Fruit fly (Drosophila melanogaster) whole organism: ENCODE data around the gene ImpL2.

Experiments
- CG8478 ChIP-seq: fragments of >200 bp; optimal IDR thresholded peaks from 2 replicates; lab custom pipeline; 2018; ENCODE audit warnings: inconsistent platforms
- Dll ChIP-seq: fragments of >200 bp; optimal IDR thresholded peaks from 2 replicates; lab custom pipeline; 2017
- EcR ChIP-seq, 2 experiments: fragments of >200 bp; optimal IDR thresholded peaks; 2 replicates each; lab custom pipeline; 2017; ENCODE audit warnings: missing biosample characterization in 2 of 2, missing genetic modification characterization in 2 of 2, missing genetic modification reagents in 2 of 2
- pan ChIP-seq: fragments of >200 bp; optimal IDR thresholded peaks from 2 replicates; lab custom pipeline; 2017
- psq ChIP-seq: fragments of >200 bp; optimal IDR thresholded peaks from 2 replicates; lab custom pipeline; 2017
- usp ChIP-seq: fragments of >200 bp; optimal IDR thresholded peaks from 2 replicates; lab custom pipeline; 2017; ENCODE audit warnings: missing biosample characterization, missing genetic modification characterization, mixed read lengths

Gene ImpL2

dm6 chr3L:4204239-4204638, 31.7 kb downstream of the ImpL2 start, which contains the start of gene CG15005:
Gene CG15005 (minus strand): TSS chr3L:4204339.
- TF ChIP-seq pan (lab: Kevin White, UChicago) (no peak), usp (GFP tag; lab: Kevin White, UChicago) (no peak), CG8478 (lab: Kevin White, UChicago) (no peak), EcR (GFP tag; optimal IDR thresholded peaks at IDR 0.05; lab: Kevin White, UChicago) (no peak), Dll (lab: Kevin White, UChicago) (no peak), psq (lab: Kevin White, UChicago) (no peak)

- TF ChIP-seq Dll (lab: Kevin White, UChicago) = no peak
- no peak for TF ChIP-seq psq (lab: Kevin White, UChicago)
- TF ChIP-seq usp (GFP tag; lab: Kevin White, UChicago) = no peak
- TF ChIP-seq EcR (GFP tag; optimal IDR thresholded peaks at IDR 0.05; lab: Kevin White, UChicago) = no peak
- TF ChIP-seq pan (lab: Kevin White, UChicago) = no peak
- no peak for TF ChIP-seq CG8478 (lab: Kevin White, UChicago)
These were observed 42.0 kb downstream of the ImpL2 start, which contains the start of gene CG43367 for dm6 chr3L:4193730-4194649. Gene CG43367 (plus strand): TSS chr3L:4193993.

dm6 chr3L:4187930-4188523, 47.9 kb downstream of the ImpL2 start, which contains the start of the genes Teh2 and tipE:
Gene Teh2 (minus strand): TSS chr3L:4188023.
Gene tipE (plus strand): TSS chr3L:4188499.
- no peak for TF ChIP-seq pan (lab: Kevin White, UChicago)
- no peak for TF ChIP-seq usp (GFP tag; lab: Kevin White, UChicago)
- TF ChIP-seq EcR (GFP tag; optimal IDR thresholded peaks at IDR 0.05; lab: Kevin White, UChicago) = no peak
- TF ChIP-seq CG8478 (lab: Kevin White, UChicago) = no peak
- no peak for TF ChIP-seq psq (lab: Kevin White, UChicago)
- TF ChIP-seq Dll (lab: Kevin White, UChicago) = no peak

- TF ChIP-seq EcR (GFP tag; optimal IDR thresholded peaks at IDR 0.05; lab: Kevin White, UChicago) (no peak), usp (GFP tag; lab: Kevin White, UChicago) (no peak), Dll (lab: Kevin White, UChicago) (no peak), psq (lab: Kevin White, UChicago) (no peak), CG8478 (lab: Kevin White, UChicago) (no peak), pan (lab: Kevin White, UChicago) (no peak)
These were observed 49.3 kb downstream of the ImpL2 start, which contains the start of gene VhaM9.7-c for dm6 chr3L:4186659-4187058. Gene VhaM9.7-c (minus strand): TSS chr3L:4186865.

- TF ChIP-seq pan (lab: Kevin White, UChicago) = no peak
- no peak for TF ChIP-seq EcR (GFP tag; optimal IDR thresholded peaks at IDR 0.05; lab: Kevin White, UChicago)
- TF ChIP-seq psq (lab: Kevin White, UChicago) = no peak
- TF ChIP-seq Dll (lab: Kevin White, UChicago) = no peak
- no peak for TF ChIP-seq CG8478 (lab: Kevin White, UChicago)
- TF ChIP-seq usp (GFP tag; lab: Kevin White, UChicago) = no peak
These were observed 50.7 kb downstream of the ImpL2 start for dm6 chr3L:4185259-4185658.

- TF ChIP-seq psq (lab: Kevin White, UChicago) = no peak
- no peak for TF ChIP-seq CG8478 (lab: Kevin White, UChicago)
- no peak for TF ChIP-seq pan (lab: Kevin White, UChicago)
- no peak for TF ChIP-seq Dll (lab: Kevin White, UChicago)
- no peak for TF ChIP-seq EcR (GFP tag; optimal IDR thresholded peaks at IDR 0.05; lab: Kevin White, UChicago)
- no peak for TF ChIP-seq usp (GFP tag; lab: Kevin White, UChicago)
These were observed 51.4 kb downstream of the ImpL2 start, which contains the start of gene Teh3 for dm6 chr3L:4184563-4184962. Gene Teh3 (minus strand): TSS chr3L:4184663.

dm6 chr3L:4177981-4178562, 57.9 kb downstream of the ImpL2 start, which contains the start of gene Teh4:
Gene Teh4 (minus strand): TSS chr3L:4178270.
- no peak for TF ChIP-seq EcR (GFP tag; optimal IDR thresholded peaks at IDR 0.05; lab: Kevin White, UChicago)
- no peak for TF ChIP-seq CG8478 (lab: Kevin White, UChicago)
- TF ChIP-seq usp (GFP tag; lab: Kevin White, UChicago) = no peak
- no peak for TF ChIP-seq pan (lab: Kevin White, UChicago)
- no peak for TF ChIP-seq psq (lab: Kevin White, UChicago)
